Fruit fly (Drosophila melanogaster) whole organism, prepupa: ENCODE data around the gene CG42376.

Source experiments
- Blimp-1 ChIP-seq: fragments of 200-800 bp; sonication (Bioruptor generic); optimal IDR thresholded peaks from 3 replicates; lab custom pipeline; 2017; ENCODE audit warnings: missing biosample characterization, missing genetic modification characterization, mild to moderate bottlenecking, moderate library complexity, missing genetic modification reagents
- CG10631 ChIP-seq: fragments of 200-800 bp; sonication (Bioruptor generic); optimal IDR thresholded peaks from 2 replicates; lab custom pipeline; 2016; ENCODE audit warnings: missing biosample characterization, missing genetic modification characterization
- CG10669 ChIP-seq: fragments of 200-800 bp; sonication (Bioruptor generic); optimal IDR thresholded peaks from 3 replicates; lab custom pipeline; 2018; ENCODE audit warnings: missing biosample characterization, mild to moderate bottlenecking, missing genetic modification characterization, moderate library complexity
- CG11294 ChIP-seq: fragments of 200-800 bp; sonication (Bioruptor generic); IDR thresholded peaks from 2 replicates; pipeline ENCODE4 v1.3.6; 2022; ENCODE audit warnings: missing biosample characterization, missing genetic modification characterization
- CG11762 ChIP-seq: fragments of 200-800 bp; sonication (Bioruptor generic); optimal IDR thresholded peaks from 3 replicates; lab custom pipeline; 2016; ENCODE audit warnings: missing biosample characterization, missing genetic modification characterization; ENCODE audit not compliant: insufficient read depth
- CG11902 ChIP-seq: fragments of 200-800 bp; sonication (Bioruptor generic); optimal IDR thresholded peaks from 3 replicates; lab custom pipeline; 2016; ENCODE audit warnings: missing biosample characterization, missing genetic modification characterization
- CG15336 ChIP-seq: fragments of 200-800 bp; sonication (Bioruptor generic); IDR thresholded peaks from 2 replicates; pipeline ENCODE4 v1.3.6; 2022; ENCODE audit warnings: missing biosample characterization, missing genetic modification characterization
- CG1621 ChIP-seq: fragments of 200-800 bp; sonication (Bioruptor generic); optimal IDR thresholded peaks from 3 replicates; lab custom pipeline; 2018; ENCODE audit warnings: missing biosample characterization, mild to moderate bottlenecking, missing genetic modification characterization
- CG16779 ChIP-seq: fragments of 200-800 bp; sonication (Bioruptor generic); optimal IDR thresholded peaks from 3 replicates; lab custom pipeline; 2017; ENCODE audit warnings: missing biosample characterization, mild to moderate bottlenecking, missing genetic modification characterization
- CG32006 ChIP-seq: fragments of 200-800 bp; sonication (Bioruptor generic); optimal IDR thresholded peaks from 3 replicates; lab custom pipeline; 2017; ENCODE audit warnings: missing biosample characterization, mild to moderate bottlenecking, missing genetic modification characterization
- CG34406 ChIP-seq: fragments of 200-800 bp; sonication (Bioruptor generic); optimal IDR thresholded peaks from 3 replicates; lab custom pipeline; 2016; ENCODE audit warnings: missing biosample characterization, missing genetic modification characterization
- CG3919 ChIP-seq: fragments of 200-800 bp; sonication (Bioruptor generic); optimal IDR thresholded peaks from 3 replicates; lab custom pipeline; 2016; ENCODE audit warnings: missing biosample characterization, missing genetic modification characterization
- CG4318 ChIP-seq: fragments of 200-800 bp; sonication (Bioruptor generic); optimal IDR thresholded peaks from 3 replicates; lab custom pipeline; 2017; ENCODE audit warnings: missing biosample characterization, mild to moderate bottlenecking, missing genetic modification characterization
- CG6163 ChIP-seq: fragments of 200-800 bp; sonication (Bioruptor generic); IDR thresholded peaks from 3 replicates; pipeline ENCODE4 v1.3.6; 2022; ENCODE audit warnings: missing biosample characterization, missing genetic modification characterization
- CG6276 ChIP-seq: fragments of 200-800 bp; sonication (Bioruptor generic); optimal IDR thresholded peaks from 2 replicates; lab custom pipeline; 2017; ENCODE audit warnings: missing biosample characterization, mild to moderate bottlenecking, missing genetic modification characterization
- CG6792 ChIP-seq: fragments of 200-800 bp; sonication (Bioruptor generic); optimal IDR thresholded peaks from 3 replicates; lab custom pipeline; 2016; ENCODE audit warnings: missing biosample characterization, missing genetic modification characterization
- CG6808 ChIP-seq: fragments of 200-800 bp; sonication (Bioruptor generic); optimal IDR thresholded peaks from 3 replicates; lab custom pipeline; 2017; ENCODE audit warnings: missing biosample characterization, missing genetic modification characterization, mild to moderate bottlenecking, moderate library complexity, missing genetic modification reagents
- CG7368 ChIP-seq: fragments of 200-800 bp; sonication (Bioruptor generic); optimal IDR thresholded peaks from 3 replicates; lab custom pipeline; 2016; ENCODE audit warnings: missing biosample characterization, missing genetic modification characterization
- CG8119 ChIP-seq: fragments of 200-800 bp; sonication (Bioruptor generic); IDR thresholded peaks from 3 replicates; pipeline ENCODE4 v1.3.6; 2022; ENCODE audit warnings: missing biosample characterization, missing genetic modification characterization
- CG8319 ChIP-seq: fragments of 200-800 bp; sonication (Bioruptor generic); optimal IDR thresholded peaks from 3 replicates; lab custom pipeline; 2016; ENCODE audit warnings: missing biosample characterization, missing genetic modification characterization
- CG9139 ChIP-seq: fragments of 200-800 bp; sonication (Bioruptor generic); optimal IDR thresholded peaks from 3 replicates; lab custom pipeline; 2017; ENCODE audit warnings: missing biosample characterization, mild to moderate bottlenecking, missing genetic modification characterization
- Eip78C ChIP-seq: fragments of 200-800 bp; sonication (Bioruptor generic); peaks from one replicate; lab custom pipeline; 2016; ENCODE audit warnings: missing biosample characterization, missing genetic modification characterization
- Eip93F ChIP-seq: fragments of 200-800 bp; sonication (Bioruptor generic); optimal IDR thresholded peaks from 2 replicates; lab custom pipeline; 2016; ENCODE audit warnings: missing biosample characterization, mild to moderate bottlenecking, missing genetic modification characterization
- Ets21C ChIP-seq: fragments of 200-800 bp; sonication (Bioruptor generic); optimal IDR thresholded peaks from 3 replicates; lab custom pipeline; 2016; ENCODE audit warnings: missing biosample characterization, missing genetic modification characterization
- Ets96B ChIP-seq: fragments of 200-800 bp; optimal IDR thresholded peaks from 2 replicates; lab custom pipeline; 2019; ENCODE audit warnings: missing biosample characterization, mild to moderate bottlenecking, missing genetic modification characterization, moderate library complexity
- Gug ChIP-seq: fragments of 200-800 bp; sonication (Bioruptor generic); IDR thresholded peaks from 2 replicates; pipeline ENCODE4 v1.3.6; 2022; ENCODE audit warnings: missing biosample characterization, missing genetic modification characterization
- Hr39 ChIP-seq: fragments of 200-800 bp; sonication (Bioruptor generic); optimal IDR thresholded peaks from 2 replicates; lab custom pipeline; 2016; ENCODE audit warnings: missing biosample characterization, missing genetic modification characterization
- Hr4 ChIP-seq: fragments of 200-800 bp; sonication (Bioruptor generic); optimal IDR thresholded peaks from 3 replicates; lab custom pipeline; 2016; ENCODE audit warnings: missing biosample characterization, missing genetic modification characterization
- Met ChIP-seq: fragments of 200-800 bp; sonication (Bioruptor generic); optimal IDR thresholded peaks from 3 replicates; lab custom pipeline; 2016; ENCODE audit warnings: missing biosample characterization, missing genetic modification characterization
- OdsH ChIP-seq: fragments of 200-800 bp; sonication (Bioruptor generic); optimal IDR thresholded peaks from 3 replicates; lab custom pipeline; 2016; ENCODE audit warnings: missing biosample characterization, missing genetic modification characterization
- Smox ChIP-seq: fragments of 200-800 bp; sonication (Bioruptor generic); optimal IDR thresholded peaks from 3 replicates; lab custom pipeline; 2016; ENCODE audit warnings: missing biosample characterization, missing genetic modification characterization
- Sox102F ChIP-seq: fragments of 200-800 bp; sonication (Bioruptor generic); optimal IDR thresholded peaks from 2 replicates; lab custom pipeline; 2016; ENCODE audit warnings: missing biosample characterization, mild to moderate bottlenecking, missing genetic modification characterization
- Sox15 ChIP-seq: fragments of 200-800 bp; sonication (Bioruptor generic); optimal IDR thresholded peaks from 3 replicates; lab custom pipeline; 2016; ENCODE audit warnings: missing biosample characterization, missing genetic modification characterization
- cyc ChIP-seq: fragments of 200-800 bp; sonication (Bioruptor generic); optimal IDR thresholded peaks from 3 replicates; lab custom pipeline; 2016; ENCODE audit warnings: missing biosample characterization, missing genetic modification characterization
- fd59A ChIP-seq: fragments of 200-800 bp; sonication (Bioruptor generic); optimal IDR thresholded peaks from 2 replicates; lab custom pipeline; 2017; ENCODE audit warnings: missing biosample characterization, mild to moderate bottlenecking, missing genetic modification characterization, missing genetic modification reagents
- fkh ChIP-seq: fragments of 200-800 bp; sonication (Bioruptor generic); optimal IDR thresholded peaks from 3 replicates; lab custom pipeline; 2017; ENCODE audit warnings: missing biosample characterization, mild to moderate bottlenecking, missing genetic modification characterization, moderate library complexity
- lz ChIP-seq: fragments of 200-800 bp; sonication (Bioruptor generic); optimal IDR thresholded peaks from 3 replicates; lab custom pipeline; 2016; ENCODE audit warnings: missing biosample characterization, missing genetic modification characterization
- net ChIP-seq: fragments of 200-800 bp; sonication (Bioruptor generic); optimal IDR thresholded peaks from 3 replicates; lab custom pipeline; 2016; ENCODE audit warnings: missing biosample characterization, missing genetic modification characterization
- pdm3 ChIP-seq: fragments of 200-800 bp; sonication (Bioruptor generic); optimal IDR thresholded peaks from 3 replicates; lab custom pipeline; 2016; ENCODE audit warnings: missing biosample characterization, missing genetic modification characterization
- ss ChIP-seq, 2 experiments: fragments of 200-800 bp; sonication (Bioruptor generic); optimal IDR thresholded peaks; 2 replicates in 1 of 2; 3 replicates in 1 of 2; lab custom pipeline; 2017 to 2018; ENCODE audit warnings: mild to moderate bottlenecking in 2 of 2, missing biosample characterization in 2 of 2, missing genetic modification characterization in 2 of 2, moderate library complexity in 1 of 2
- svp ChIP-seq: fragments of 200-800 bp; sonication (Bioruptor generic); peaks from one replicate; lab custom pipeline; 2016; ENCODE audit warnings: missing biosample characterization, missing genetic modification characterization

CG42376 gene

dm6 chrX:267979-268378 is 13.3 kb downstream of the CG42376 start:
- TF ChIP-seq Eip78C (GFP tag; lab: Kevin White, UChicago) (peak; percentile 32), Hr4 (no peak), svp (GFP tag; lab: Kevin White, UChicago) (no peak), CG11294 (GFP tag; lab: Robert Waterston, UW) (no peak), pdm3 (GFP tag; lab: Kevin White, UChicago) (no peak), CG8119 (0 out of 3 replicates have a peak, but pooled peaks have one; percentile 17), CG6163 (GFP tag; lab: Robert Waterston, UW) (no peak), Sox102F (GFP tag; lab: Kevin White, UChicago) (no peak), CG11762 (no peak), CG11902 (GFP tag; lab: Kevin White, UChicago) (no peak), CG34406 (GFP tag; lab: Kevin White, UChicago) (no peak)

DNA sequence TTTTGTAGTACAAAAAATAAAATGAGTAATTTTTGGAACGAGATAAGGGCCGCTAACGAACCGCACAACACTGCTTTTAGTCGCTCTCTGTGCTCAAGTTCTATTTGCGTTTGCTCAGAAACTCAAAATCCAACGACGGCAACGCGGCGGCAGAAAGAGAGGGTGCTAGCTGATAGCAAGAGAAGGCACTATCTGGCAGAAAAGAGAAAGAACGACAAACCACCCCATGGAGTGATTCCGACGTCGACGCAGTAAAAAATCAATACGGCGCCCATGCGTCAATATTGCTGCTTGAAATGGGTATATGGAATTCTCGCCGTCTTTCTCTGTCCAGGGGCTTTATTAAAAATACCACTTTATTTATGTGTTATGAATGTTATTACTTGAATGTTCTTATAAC is 21.4 kb downstream of the CG42376 start:
- TF ChIP-seq fkh (GFP tag; lab: Kevin White, UChicago) (peak; percentile 77), OdsH (no peak), CG6163 (GFP tag; lab: Robert Waterston, UW) (0 out of 3 replicates have a peak, but pooled peaks have one; percentile 9)

DNA sequence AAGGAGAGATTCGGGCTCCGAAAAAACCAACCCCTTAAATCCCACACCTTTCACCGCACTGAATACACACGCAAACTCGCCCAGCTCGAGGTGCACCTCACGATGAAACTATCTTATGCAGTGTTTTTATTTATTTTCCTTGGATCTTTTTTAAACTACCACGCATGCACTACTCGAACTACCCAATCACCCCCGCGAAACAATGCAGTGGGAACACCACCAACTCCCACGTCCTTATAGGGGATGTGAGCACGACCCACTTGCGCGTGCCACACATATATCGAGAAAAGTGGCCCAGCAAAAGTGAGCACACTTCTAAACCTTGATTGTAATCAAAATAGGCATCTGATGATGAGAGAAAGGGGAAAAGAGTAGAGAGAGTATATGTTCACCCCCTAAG is 21.9 kb downstream of the CG42376 start:
- TF ChIP-seq CG1621 (tag; lab: Kevin White, UChicago), result no peak
- TF ChIP-seq CG16779 (tag; lab: Kevin White, UChicago), result no peak
- TF ChIP-seq cyc, result no peak
- TF ChIP-seq CG15336 (GFP tag; lab: Robert Waterston, UW), result no peak
- TF ChIP-seq Sox102F (GFP tag; lab: Kevin White, UChicago), result no peak
- TF ChIP-seq CG8119, result no peak
- no peak for TF ChIP-seq Hr39 (GFP tag; lab: Kevin White, UChicago)
- no peak for TF ChIP-seq CG7368
- TF ChIP-seq Eip93F (GFP tag; lab: Kevin White, UChicago), result no peak
- TF ChIP-seq CG6276 (GFP tag; lab: Kevin White, UChicago), result no peak
- TF ChIP-seq CG3919, result no peak
- TF ChIP-seq ss (GFP tag; optimal IDR thresholded peaks at IDR 0.05; lab: Kevin White, UChicago), result no peak

DNA sequence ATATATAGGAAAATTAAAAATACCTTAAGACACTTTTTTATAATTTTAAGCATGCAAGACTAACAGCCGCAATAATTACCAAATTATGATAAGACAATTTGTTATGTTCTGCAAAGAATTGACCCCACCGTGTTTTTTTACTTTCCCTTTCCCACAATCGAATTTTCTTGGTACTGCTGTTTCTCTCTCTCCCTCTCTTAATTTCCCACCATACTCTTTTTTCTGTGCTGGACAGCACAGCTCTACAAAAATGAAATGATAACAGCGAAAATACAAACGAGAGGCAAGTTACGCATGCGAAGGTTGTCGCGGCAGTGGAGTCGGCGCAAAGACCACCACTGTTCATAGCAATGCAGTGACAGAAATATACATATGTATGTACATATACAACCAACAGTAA is 23.2 kb downstream of the CG42376 start:
- TF ChIP-seq Sox102F (GFP tag; lab: Kevin White, UChicago) (no peak), CG6276 (GFP tag; lab: Kevin White, UChicago) (no peak), Eip93F (GFP tag; lab: Kevin White, UChicago) (no peak), fd59A (no peak)

- TF ChIP-seq Met (GFP tag; lab: Kevin White, UChicago) (no peak), CG34406 (GFP tag; lab: Kevin White, UChicago) (no peak), Blimp-1 (GFP tag; lab: Kevin White, UChicago) (no peak), Hr39 (GFP tag; lab: Kevin White, UChicago) (no peak), Sox15 (GFP tag; lab: Kevin White, UChicago) (no peak), CG6808 (GFP tag; lab: Kevin White, UChicago) (no peak), ss (GFP tag; optimal IDR thresholded peaks at IDR 0.05; lab: Kevin White, UChicago) (no peak), CG9139 (GFP tag; lab: Kevin White, UChicago) (no peak), CG11762 (no peak), CG6163 (GFP tag; lab: Robert Waterston, UW) (no peak), Eip93F (GFP tag; lab: Kevin White, UChicago) (no peak), Eip78C (GFP tag; lab: Kevin White, UChicago) (peak; percentile 83), cyc (peak; percentile 8), CG10669 (GFP tag; lab: Kevin White, UChicago) (peak; percentile 17), Gug (no peak), CG16779 (tag; lab: Kevin White, UChicago) (no peak), CG10631 (GFP tag; lab: Kevin White, UChicago) (peak; percentile 41), Ets21C (GFP tag; lab: Kevin White, UChicago) (no peak), CG8319 (GFP tag; lab: Kevin White, UChicago) (no peak), net (peak; percentile 33), CG8119 (peak; percentile 39; the same call in 1 of the 3 replicates), lz (GFP tag; lab: Kevin White, UChicago) (no peak), CG6792 (GFP tag; lab: Kevin White, UChicago) (no peak), CG4318 (no peak), CG32006 (GFP tag; lab: Kevin White, UChicago) (no peak), Smox (no peak), CG15336 (GFP tag; lab: Robert Waterston, UW) (no peak), Ets96B (tag; lab: Kevin White, UChicago) (peak; percentile 6), CG6276 (GFP tag; lab: Kevin White, UChicago) (no peak)
Measured at dm6 chrX:278370-279096, 23.9 kb downstream of the CG42376 start.
